Fruit fly (Drosophila melanogaster) whole organism, embryonic: Measurements from ENCODE around the gene Kdsr.

ENCODE experiments used
- Blimp-1 ChIP-seq: fragments of 200-800 bp; sonication (Bioruptor generic); optimal IDR thresholded peaks from 3 replicates; lab custom pipeline; 2018; ENCODE audit warnings: missing biosample characterization, missing genetic modification characterization, mild to moderate bottlenecking, moderate library complexity, missing genetic modification reagents
- CG10959 ChIP-seq: fragments of 200-800 bp; sonication (Bioruptor generic); IDR thresholded peaks from 2 replicates; pipeline ENCODE4 v1.3.6; 2022; ENCODE audit warnings: missing biosample characterization, missing genetic modification characterization
- CG11723 ChIP-seq: fragments of 200-800 bp; sonication (Bioruptor generic); optimal IDR thresholded peaks from 2 replicates; lab custom pipeline; 2017; ENCODE audit warnings: missing biosample characterization, mild to moderate bottlenecking, missing genetic modification characterization
- CG12155 ChIP-seq: fragments of 200-800 bp; sonication (Bioruptor generic); optimal IDR thresholded peaks from 3 replicates; lab custom pipeline; 2016; ENCODE audit warnings: missing biosample characterization, missing genetic modification characterization
- CG14710 ChIP-seq: fragments of 200-800 bp; sonication (Bioruptor generic); optimal IDR thresholded peaks from 3 replicates; lab custom pipeline; 2019; ENCODE audit warnings: missing biosample characterization, mild to moderate bottlenecking, missing genetic modification characterization, moderate library complexity
- CG17359 ChIP-seq: fragments of 200-800 bp; sonication (Bioruptor generic); optimal IDR thresholded peaks from 3 replicates; lab custom pipeline; 2018; ENCODE audit warnings: missing biosample characterization, mild to moderate bottlenecking, missing genetic modification characterization, moderate library complexity
- CG17385 ChIP-seq: fragments of 200-800 bp; sonication (Bioruptor generic); optimal IDR thresholded peaks from 3 replicates; lab custom pipeline; 2018; ENCODE audit warnings: missing biosample characterization, mild to moderate bottlenecking, missing genetic modification characterization
- CG32532 ChIP-seq: fragments of 200-800 bp; sonication (Bioruptor generic); IDR thresholded peaks from 2 replicates; pipeline ENCODE4 v1.3.6; 2022; ENCODE audit warnings: missing biosample characterization, missing genetic modification characterization
- CG34224 ChIP-seq: fragments of 200-800 bp; sonication (Bioruptor generic); IDR thresholded peaks from 3 replicates; pipeline ENCODE4 v1.3.6; 2022; ENCODE audit warnings: missing biosample characterization, missing genetic modification characterization; ENCODE audit not compliant: partially characterized antibody
- CG4617 ChIP-seq: fragments of 200-800 bp; sonication (Bioruptor generic); optimal IDR thresholded peaks from 3 replicates; lab custom pipeline; 2016; ENCODE audit warnings: missing biosample characterization, missing genetic modification characterization, borderline replicate concordance
- CG4707 ChIP-seq: fragments of 200-800 bp; sonication (Bioruptor generic); optimal IDR thresholded peaks from 2 replicates; lab custom pipeline; 2018; ENCODE audit warnings: missing biosample characterization, mild to moderate bottlenecking, missing genetic modification characterization, moderate library complexity
- CG6254 ChIP-seq: fragments of 200-800 bp; sonication (Bioruptor generic); optimal IDR thresholded peaks from 3 replicates; lab custom pipeline; 2017; ENCODE audit warnings: mild to moderate bottlenecking, missing biosample characterization, missing genetic modification reagents, missing genetic modification characterization
- CG7357 ChIP-seq: fragments of 200-800 bp; sonication (Bioruptor generic); IDR thresholded peaks from 3 replicates; pipeline ENCODE4 v1.3.6; 2022; ENCODE audit warnings: missing biosample characterization, missing genetic modification characterization
- CG7556 ChIP-seq: fragments of 200-800 bp; sonication (Bioruptor generic); optimal IDR thresholded peaks from 2 replicates; lab custom pipeline; 2017; ENCODE audit warnings: missing biosample characterization, mild to moderate bottlenecking, missing genetic modification characterization
- CG7987 ChIP-seq: fragments of 200-800 bp; sonication (Bioruptor generic); optimal IDR thresholded peaks from 2 replicates; lab custom pipeline; 2018; ENCODE audit warnings: missing biosample characterization, mild to moderate bottlenecking, missing genetic modification characterization, moderate library complexity
- CG8290 ChIP-seq, 3 experiments: fragments of 200-800 bp; sonication (Bioruptor generic); optimal IDR thresholded peaks; 2 replicates each; lab custom pipeline; 2016 to 2019; ENCODE audit warnings: missing biosample characterization in 3 of 3, missing genetic modification characterization in 3 of 3, mild to moderate bottlenecking in 2 of 3, moderate library complexity in 1 of 3
- CG9609 ChIP-seq: fragments of 200-800 bp; sonication (Bioruptor generic); optimal IDR thresholded peaks from 3 replicates; lab custom pipeline; 2016; ENCODE audit warnings: missing biosample characterization, missing genetic modification characterization
- CG9727 ChIP-seq: fragments of 200-800 bp; sonication (Bioruptor generic); optimal IDR thresholded peaks from 3 replicates; lab custom pipeline; 2017; ENCODE audit warnings: missing biosample characterization, mild to moderate bottlenecking, missing genetic modification characterization
- CTCF ChIP-seq: fragments of 200-800 bp; sonication (Bioruptor generic); optimal IDR thresholded peaks from 2 replicates; lab custom pipeline; 2017; ENCODE audit warnings: missing biosample characterization, mild to moderate bottlenecking, missing genetic modification characterization, moderate library complexity
- Camta ChIP-seq: fragments of 200-800 bp; sonication (Bioruptor generic); optimal IDR thresholded peaks from 2 replicates; lab custom pipeline; 2016; ENCODE audit warnings: missing biosample characterization, missing genetic modification characterization
- Chrac-16 ChIP-seq: fragments of 200-800 bp; sonication (Bioruptor generic); optimal IDR thresholded peaks from 3 replicates; lab custom pipeline; 2016; ENCODE audit warnings: missing biosample characterization, missing genetic modification characterization
- D19A ChIP-seq: fragments of 200-800 bp; optimal IDR thresholded peaks from 3 replicates; lab custom pipeline; 2019; ENCODE audit warnings: missing biosample characterization, mild to moderate bottlenecking, missing genetic modification characterization, moderate library complexity
- Dll ChIP-seq: fragments of 200-800 bp; sonication (Bioruptor generic); IDR thresholded peaks from 4 replicates; pipeline ENCODE4 v1.3.6; 2022; ENCODE audit warnings: missing biosample characterization, missing genetic modification characterization; ENCODE audit not compliant: partially characterized antibody
- Fer2 ChIP-seq: fragments of 200-800 bp; sonication (Bioruptor generic); optimal IDR thresholded peaks from 2 replicates; lab custom pipeline; 2018; ENCODE audit warnings: missing biosample characterization, mild to moderate bottlenecking, missing genetic modification characterization, moderate library complexity
- Hr78 ChIP-seq, 2 experiments: fragments of 200-800 bp in 1 of 2; fragments of >200 bp in 1 of 2; sonication (Bioruptor generic) in 1 of 2; optimal IDR thresholded peaks; 2 replicates each; lab custom pipeline; 2017 to 2019; ENCODE audit warnings: missing biosample characterization in 2 of 2, missing genetic modification characterization in 2 of 2, mild to moderate bottlenecking in 1 of 2, moderate library complexity in 1 of 2
- Hsf ChIP-seq: fragments of 200-800 bp; sonication (Bioruptor generic); optimal IDR thresholded peaks from 3 replicates; lab custom pipeline; 2016; ENCODE audit warnings: missing biosample characterization, missing genetic modification characterization
- Myb ChIP-seq: fragments of 200-800 bp; sonication (Bioruptor generic); optimal IDR thresholded peaks from 2 replicates; lab custom pipeline; 2016; ENCODE audit warnings: missing biosample characterization, missing genetic modification characterization
- Nf-YA ChIP-seq: fragments of 200-800 bp; sonication (Bioruptor generic); IDR thresholded peaks from 2 replicates; pipeline ENCODE4 v1.3.6; 2022; ENCODE audit warnings: missing biosample characterization, missing genetic modification characterization
- Sin3A ChIP-seq: fragments of >200 bp; optimal IDR thresholded peaks from 2 replicates; lab custom pipeline; 2018
- Usf ChIP-seq: fragments of 200-800 bp; sonication (Bioruptor generic); optimal IDR thresholded peaks from 2 replicates; lab custom pipeline; 2017; ENCODE audit warnings: missing genotype, missing biosample characterization, missing genetic modification characterization
- Xbp1 ChIP-seq: fragments of 200-800 bp; sonication (Bioruptor generic); optimal IDR thresholded peaks from 3 replicates; lab custom pipeline; 2016; ENCODE audit warnings: missing biosample characterization, mild to moderate bottlenecking, missing genetic modification characterization
- crp ChIP-seq, 2 experiments: fragments of 200-800 bp; sonication (Bioruptor generic); optimal IDR thresholded peaks; 2 replicates in 1 of 2; 3 replicates in 1 of 2; lab custom pipeline; 2017; ENCODE audit warnings: missing biosample characterization in 2 of 2, missing genetic modification characterization in 2 of 2, mild to moderate bottlenecking in 1 of 2, moderate library complexity in 1 of 2
- dan ChIP-seq: fragments of 200-800 bp; sonication (Bioruptor generic); IDR thresholded peaks from 2 replicates; pipeline ENCODE4 v1.3.6; 2022; ENCODE audit warnings: missing biosample characterization, missing genetic modification characterization
- grn ChIP-seq: fragments of 200-800 bp; sonication (Bioruptor generic); optimal IDR thresholded peaks from 3 replicates; lab custom pipeline; 2017; ENCODE audit warnings: missing biosample characterization, missing genetic modification characterization
- her ChIP-seq: fragments of 200-800 bp; sonication (Bioruptor generic); optimal IDR thresholded peaks from 2 replicates; lab custom pipeline; 2016; ENCODE audit warnings: missing biosample characterization, missing genetic modification characterization
- hkb ChIP-seq, 2 experiments: fragments of 200-800 bp in 1 of 2; fragments of >200 bp in 1 of 2; sonication (Bioruptor generic) in 1 of 2; IDR thresholded peaks in 1 of 2; optimal IDR thresholded peaks in 1 of 2; 2 replicates each; pipeline versions ENCODE4 v1.3.6 to Lab custom; 2017 to 2022; ENCODE audit warnings: missing biosample characterization in 1 of 2, missing genetic modification characterization in 1 of 2
- insv ChIP-seq, 2 experiments: fragments of 200-800 bp; sonication (Bioruptor generic); optimal IDR thresholded peaks; 3 replicates each; lab custom pipeline; 2016 to 2018; ENCODE audit warnings: missing biosample characterization in 2 of 2, missing genetic modification characterization in 2 of 2
- jing ChIP-seq: fragments of 200-800 bp; sonication (Bioruptor generic); optimal IDR thresholded peaks from 2 replicates; lab custom pipeline; 2018; ENCODE audit warnings: missing biosample characterization, mild to moderate bottlenecking, missing genetic modification characterization
- ken ChIP-seq: fragments of 200-800 bp; sonication (Bioruptor generic); IDR thresholded peaks from 3 replicates; pipeline ENCODE4 v1.3.6; 2022; ENCODE audit warnings: missing biosample characterization, missing genetic modification characterization
- knrl ChIP-seq: fragments of 200-800 bp; sonication (Bioruptor generic); IDR thresholded peaks from 3 replicates; pipeline ENCODE4 v1.3.6; 2022; ENCODE audit warnings: missing biosample characterization, missing genetic modification characterization; ENCODE audit not compliant: partially characterized antibody
- nau ChIP-seq: fragments of 200-800 bp; sonication (Bioruptor generic); optimal IDR thresholded peaks from 3 replicates; lab custom pipeline; 2017; ENCODE audit warnings: missing biosample characterization, mild to moderate bottlenecking, missing genetic modification characterization, missing genetic modification reagents
- peb ChIP-seq: fragments of 200-800 bp; sonication (Bioruptor generic); IDR thresholded peaks from 2 replicates; pipeline ENCODE4 v1.3.6; 2022; ENCODE audit warnings: missing biosample characterization, missing genetic modification characterization
- scrt ChIP-seq: fragments of 200-800 bp; sonication (Bioruptor generic); optimal IDR thresholded peaks from 2 replicates; lab custom pipeline; 2018; ENCODE audit warnings: missing biosample characterization, mild to moderate bottlenecking, missing genetic modification characterization, moderate library complexity
- sima ChIP-seq: fragments of 200-800 bp; sonication (Bioruptor generic); optimal IDR thresholded peaks from 2 replicates; lab custom pipeline; 2016; ENCODE audit warnings: missing biosample characterization, missing genetic modification characterization
- sob ChIP-seq: fragments of 200-800 bp; sonication (Bioruptor generic); IDR thresholded peaks from 2 replicates; pipeline ENCODE4 v1.3.6; 2022; ENCODE audit warnings: missing biosample characterization, missing genetic modification characterization
- stc ChIP-seq: fragments of 200-800 bp; sonication (Bioruptor generic); IDR thresholded peaks from 2 replicates; pipeline ENCODE4 v1.3.6; 2022; ENCODE audit warnings: missing biosample characterization, missing genetic modification characterization
- ttk ChIP-seq: fragments of 200-800 bp; sonication (Bioruptor generic); IDR thresholded peaks from 2 replicates; pipeline ENCODE4 v2.1.2; 2022; ENCODE audit warnings: missing biosample characterization, missing genetic modification characterization
- wor ChIP-seq: fragments of 200-800 bp; sonication (Bioruptor generic); IDR thresholded peaks from 2 replicates; pipeline ENCODE4 v1.3.6; 2022; ENCODE audit warnings: missing biosample characterization, missing genetic modification characterization
- zfh2 ChIP-seq: fragments of 200-800 bp; sonication (Bioruptor generic); optimal IDR thresholded peaks from 2 replicates; lab custom pipeline; 2016; ENCODE audit warnings: missing biosample characterization, missing genetic modification characterization

Kdsr gene

DNA sequence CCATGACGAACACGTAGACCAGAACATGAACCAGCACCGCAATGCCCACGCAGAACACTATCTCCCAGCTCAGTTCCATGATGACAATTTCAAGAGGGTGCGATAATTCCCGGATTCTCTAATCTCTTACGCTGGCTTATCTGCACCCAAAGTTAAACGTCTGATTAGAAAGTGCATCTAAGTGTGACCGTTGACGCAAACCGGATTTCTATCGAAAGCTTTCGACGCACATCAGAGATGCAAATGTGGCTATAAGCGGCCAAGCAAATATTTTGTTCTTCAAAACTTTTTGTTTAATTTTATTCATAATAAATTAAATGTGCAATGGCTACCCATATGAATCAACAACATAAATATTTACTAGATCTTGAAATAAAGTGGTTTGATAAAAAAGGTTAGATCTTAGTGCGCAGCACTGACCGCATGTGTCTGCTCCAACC is at the start of gene Kdsr, which contains the start of gene CG11858 (continued):
- TF ChIP-seq CG32532 (GFP tag; lab: Robert Waterston, UW): peak; percentile 68
- TF ChIP-seq Usf (GFP tag; lab: Kevin White, UChicago): no peak
- TF ChIP-seq CG6254 (GFP tag; lab: Kevin White, UChicago): no peak
- peak; percentile 47; the same call in 1 of the 2 replicates for TF ChIP-seq peb (GFP tag; lab: Robert Waterston, UW)
- 0 out of 2 replicates have a peak, but pooled peaks have one; percentile 34 for TF ChIP-seq CG10959 (GFP tag; lab: Robert Waterston, UW)
- peak; percentile 30 for TF ChIP-seq her
- TF ChIP-seq CG11723 (GFP tag; lab: Kevin White, UChicago): no peak
- TF ChIP-seq CG4617 (GFP tag; lab: Kevin White, UChicago): peak; percentile 30
- peak; percentile 72 for TF ChIP-seq sob (GFP tag; lab: Robert Waterston, UW)
- peak; percentile 16 for TF ChIP-seq Camta
- no peak for TF ChIP-seq CG17359
- TF ChIP-seq insv (GFP tag; optimal IDR thresholded peaks at IDR 0.05; lab: Kevin White, UChicago): peak in 1 of 2 experiments; percentile 81
- TF ChIP-seq crp (GFP tag; optimal IDR thresholded peaks at IDR 0.05; lab: Kevin White, UChicago): peak in 1 of 2 experiments; percentile 49
- TF ChIP-seq Chrac-16 (GFP tag; lab: Kevin White, UChicago): peak; percentile 58
- TF ChIP-seq dan (GFP tag; lab: Robert Waterston, UW): no peak
- TF ChIP-seq CG7357: peak; percentile 53; the same call in 1 of the 3 replicates
- no peak for TF ChIP-seq D19A
- peak; percentile 45; the same call in 1 of the 4 replicates for TF ChIP-seq Dll
- peak; percentile 29 for TF ChIP-seq hkb (optimal IDR thresholded peaks at IDR 0.05; lab: Kevin White, UChicago)
- TF ChIP-seq hkb (GFP tag; IDR thresholded peaks at IDR 0.05; lab: Robert Waterston, UW): peak; percentile 66
- peak; percentile 53 for TF ChIP-seq CG9727 (GFP tag; lab: Kevin White, UChicago)
- TF ChIP-seq Hr78 (GFP tag; optimal IDR thresholded peaks at IDR 0.05; lab: Kevin White, UChicago): no peak
- no peak for TF ChIP-seq CG4707 (GFP tag; lab: Kevin White, UChicago)
- peak; percentile 59 for TF ChIP-seq Sin3A (lab: Kevin White, UChicago)
- no peak for TF ChIP-seq CG7556 (GFP tag; lab: Kevin White, UChicago)
- TF ChIP-seq zfh2 (GFP tag; lab: Kevin White, UChicago): peak; percentile 71
- peak; percentile 43; the same call in 1 of the 2 replicates for TF ChIP-seq ttk (GFP tag; lab: Robert Waterston, UW)
- TF ChIP-seq nau (GFP tag; lab: Kevin White, UChicago): no peak
- TF ChIP-seq CG14710 (tag; lab: Kevin White, UChicago): peak; percentile 68
- TF ChIP-seq CG34224: no peak
- no peak for TF ChIP-seq jing (GFP tag; lab: Kevin White, UChicago)
- peak; percentile 33 for TF ChIP-seq scrt
- TF ChIP-seq CG9609 (GFP tag; lab: Kevin White, UChicago): peak; percentile 26
- peak; percentile 73 for TF ChIP-seq grn (GFP tag; lab: Kevin White, UChicago)
- TF ChIP-seq Hsf (GFP tag; lab: Kevin White, UChicago): peak; percentile 70
- peak; percentile 70; the same call in 2 of the 3 replicates for TF ChIP-seq ken (GFP tag; lab: Robert Waterston, UW)
- peak; percentile 75 for TF ChIP-seq Xbp1 (GFP tag; lab: Kevin White, UChicago)
- TF ChIP-seq CG12155 (GFP tag; lab: Kevin White, UChicago): peak; percentile 54
- peak; percentile 1 for TF ChIP-seq CG8290 (GFP tag; optimal IDR thresholded peaks at IDR 0.05; lab: Kevin White, UChicago)
- TF ChIP-seq CG8290 (tag; optimal IDR thresholded peaks at IDR 0.05; lab: Kevin White, UChicago): peak in 1 of 2 experiments; percentile 14
- no peak for TF ChIP-seq CTCF
- TF ChIP-seq Myb (GFP tag; lab: Kevin White, UChicago): peak; percentile 51
- TF ChIP-seq Fer2 (tag; lab: Kevin White, UChicago): peak; percentile 21
- TF ChIP-seq Nf-YA: no peak
- peak; percentile 29 for TF ChIP-seq CG17385 (GFP tag; lab: Kevin White, UChicago)
- peak; percentile 48 for TF ChIP-seq CG7987 (GFP tag; lab: Kevin White, UChicago)
- no peak for TF ChIP-seq knrl
- no peak for TF ChIP-seq Blimp-1 (GFP tag; lab: Kevin White, UChicago)
- 0 out of 2 replicates have a peak, but pooled peaks have one; percentile 10 for TF ChIP-seq stc (GFP tag; lab: Robert Waterston, UW)
- TF ChIP-seq wor (GFP tag; lab: Robert Waterston, UW): peak; percentile 46; the same call in 1 of the 2 replicates
- TF ChIP-seq sima (GFP tag; lab: Kevin White, UChicago): no peak
